Fruit fly (Drosophila melanogaster): ENCODE measurements around the gene Ge-1.
A peak's percentile ranks its signal among the peaks of the same experiment; 100 is the strongest.

DNA sequence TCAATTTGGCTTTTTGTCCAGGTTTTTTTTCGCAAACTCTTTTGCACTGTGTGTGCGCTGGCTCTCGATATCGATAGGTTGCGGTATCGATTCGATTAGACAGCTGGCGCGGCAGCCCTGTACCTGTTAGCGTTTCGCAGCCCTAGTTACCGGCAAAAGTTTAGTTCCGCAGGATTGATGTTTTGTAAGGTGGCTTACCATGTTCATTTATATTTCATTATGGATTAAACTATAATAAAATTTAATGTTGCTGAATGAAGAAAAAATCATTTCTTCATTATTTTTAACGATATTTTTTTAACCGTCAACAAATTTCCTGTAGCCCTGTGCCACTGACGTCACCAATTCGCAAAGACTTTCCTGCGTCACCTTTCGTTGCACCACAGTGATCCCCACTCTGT, 5.9 kb upstream of the Ge-1 start, which contains the start of gene Reps:
- TF ChIP-seq gcm2 (GFP tag; optimal IDR thresholded peaks at IDR 0.05) (peak; percentile 95), slp2 (GFP tag; optimal IDR thresholded peaks at IDR 0.05) (peak; percentile 97), sima (GFP tag; optimal IDR thresholded peaks at IDR 0.05) (peak; percentile 91), zfh1 (GFP tag; IDR thresholded peaks at IDR 0.05) (peak; percentile 99), CG8765 (GFP tag; IDR thresholded peaks at IDR 0.05) (peak; percentile 99), CG9437 (GFP tag; optimal IDR thresholded peaks at IDR 0.05) (peak; percentile 92), Pdp1 (GFP tag; optimal IDR thresholded peaks at IDR 0.05) (peak; percentile 98 to 99), NK7.1 (GFP tag; optimal IDR thresholded peaks at IDR 0.05) (peak; percentile 92), CG11723 (GFP tag; optimal IDR thresholded peaks at IDR 0.05) (peak; percentile 97)

Measured in whole organism, embryonic.